Fruit fly (Drosophila melanogaster) whole organism, embryonic: Measurements from ENCODE around the gene Rab19.

Experiments
- Abd-B ChIP-seq: fragments of 200-800 bp; sonication (Bioruptor generic); optimal IDR thresholded peaks from 2 replicates; lab custom pipeline; 2018; ENCODE audit warnings: missing biosample characterization, mild to moderate bottlenecking, missing genetic modification characterization, moderate library complexity
- CG10267 ChIP-seq: fragments of 200-800 bp; sonication (Bioruptor generic); optimal IDR thresholded peaks from 2 replicates; lab custom pipeline; 2018; ENCODE audit warnings: missing biosample characterization, mild to moderate bottlenecking, missing genetic modification characterization, moderate library complexity
- CG10431 ChIP-seq: fragments of 200-800 bp; sonication (Bioruptor generic); optimal IDR thresholded peaks from 3 replicates; lab custom pipeline; 2018; ENCODE audit warnings: missing biosample characterization, mild to moderate bottlenecking, missing genetic modification characterization
- CG1233 ChIP-seq: fragments of 200-800 bp; sonication (Bioruptor generic); optimal IDR thresholded peaks from 4 replicates; lab custom pipeline; 2018; ENCODE audit warnings: missing biosample characterization, mild to moderate bottlenecking, missing genetic modification characterization
- CG13775 ChIP-seq: fragments of 200-800 bp; sonication (Bioruptor generic); optimal IDR thresholded peaks from 3 replicates; lab custom pipeline; 2017; ENCODE audit warnings: missing biosample characterization, mild to moderate bottlenecking, missing genetic modification characterization
- CG17328 ChIP-seq: fragments of 200-800 bp; sonication (Bioruptor generic); IDR thresholded peaks from 2 replicates; pipeline ENCODE4 v1.3.6; 2022; ENCODE audit warnings: missing biosample characterization, missing genetic modification characterization
- CG17359 ChIP-seq: fragments of 200-800 bp; sonication (Bioruptor generic); optimal IDR thresholded peaks from 3 replicates; lab custom pipeline; 2018; ENCODE audit warnings: missing biosample characterization, mild to moderate bottlenecking, missing genetic modification characterization, moderate library complexity
- CG17361 ChIP-seq: fragments of 200-800 bp; sonication (Bioruptor generic); IDR thresholded peaks from 3 replicates; pipeline ENCODE4 v1.3.6; 2022; ENCODE audit warnings: missing biosample characterization, missing genetic modification characterization
- CG18599 ChIP-seq: fragments of 200-800 bp; sonication (Bioruptor generic); optimal IDR thresholded peaks from 3 replicates; lab custom pipeline; 2017; ENCODE audit warnings: missing biosample characterization, missing genetic modification characterization, mild to moderate bottlenecking, moderate library complexity, missing genetic modification reagents
- CG4360 ChIP-seq: fragments of 200-800 bp; sonication (Bioruptor generic); IDR thresholded peaks from 2 replicates; pipeline ENCODE4 v1.3.6; 2022; ENCODE audit warnings: missing biosample characterization, missing genetic modification characterization
- CG7372 ChIP-seq: fragments of 200-800 bp; sonication (Bioruptor generic); IDR thresholded peaks from 2 replicates; pipeline ENCODE4 v1.3.6; 2022; ENCODE audit warnings: missing biosample characterization, missing genetic modification characterization
- CG7786 ChIP-seq: fragments of 200-800 bp; sonication (Bioruptor generic); optimal IDR thresholded peaks from 2 replicates; lab custom pipeline; 2016; ENCODE audit warnings: missing biosample characterization, missing genetic modification characterization
- CG8359 ChIP-seq: fragments of 200-800 bp; sonication (Bioruptor generic); optimal IDR thresholded peaks from 2 replicates; lab custom pipeline; 2017; ENCODE audit warnings: missing biosample characterization, mild to moderate bottlenecking, missing genetic modification characterization, borderline replicate concordance
- CkIIα-i1 ChIP-seq: fragments of 200-800 bp; sonication (Bioruptor generic); IDR thresholded peaks from 2 replicates; pipeline ENCODE4 v1.3.6; 2022; ENCODE audit warnings: missing biosample characterization, missing genetic modification characterization
- CoRest ChIP-seq: fragments of 200-800 bp; sonication (Bioruptor generic); optimal IDR thresholded peaks from 3 replicates; lab custom pipeline; 2018; ENCODE audit warnings: missing biosample characterization, mild to moderate bottlenecking, missing genetic modification characterization, moderate library complexity
- CrebB ChIP-seq: fragments of 200-800 bp; sonication (Bioruptor generic); optimal IDR thresholded peaks from 3 replicates; lab custom pipeline; 2018; ENCODE audit warnings: missing biosample characterization, mild to moderate bottlenecking, missing genetic modification characterization
- D19A ChIP-seq: fragments of 200-800 bp; optimal IDR thresholded peaks from 3 replicates; lab custom pipeline; 2019; ENCODE audit warnings: missing biosample characterization, mild to moderate bottlenecking, missing genetic modification characterization, moderate library complexity
- Dad ChIP-seq: fragments of 200-800 bp; sonication (Bioruptor generic); optimal IDR thresholded peaks from 3 replicates; lab custom pipeline; 2016; ENCODE audit warnings: missing biosample characterization, missing genetic modification characterization
- Dfd ChIP-seq, 2 experiments: fragments of >200 bp; optimal IDR thresholded peaks; 2 replicates each; lab custom pipeline; 2017; ENCODE audit warnings: missing biosample characterization in 2 of 2, missing genetic modification characterization in 2 of 2
- Gsc ChIP-seq: fragments of 200-800 bp; sonication (Bioruptor generic); IDR thresholded peaks from 2 replicates; pipeline ENCODE4 v1.3.6; 2022; ENCODE audit warnings: missing biosample characterization, missing genetic modification characterization
- HLH3B ChIP-seq: fragments of 200-800 bp; sonication (Bioruptor generic); IDR thresholded peaks from 2 replicates; pipeline ENCODE4 v1.3.6; 2022; ENCODE audit warnings: missing biosample characterization, missing genetic modification characterization
- Hr51 ChIP-seq, 2 experiments: fragments of 200-800 bp; sonication (Bioruptor generic); optimal IDR thresholded peaks; 2 replicates in 1 of 2; 3 replicates in 1 of 2; lab custom pipeline; 2016 to 2018; ENCODE audit warnings: missing biosample characterization in 2 of 2, missing genetic modification characterization in 2 of 2, mild to moderate bottlenecking in 1 of 2, moderate library complexity in 1 of 2
- Hsf ChIP-seq: fragments of 200-800 bp; sonication (Bioruptor generic); optimal IDR thresholded peaks from 3 replicates; lab custom pipeline; 2016; ENCODE audit warnings: missing biosample characterization, missing genetic modification characterization
- MTF-1 ChIP-seq: fragments of 200-800 bp; sonication (Bioruptor generic); optimal IDR thresholded peaks from 2 replicates; lab custom pipeline; 2018; ENCODE audit warnings: missing biosample characterization, mild to moderate bottlenecking, missing genetic modification characterization, borderline replicate concordance
- Med ChIP-seq: fragments of 200-800 bp; sonication (Bioruptor generic); peaks from one replicate; lab custom pipeline; 2016; ENCODE audit warnings: missing biosample characterization, missing genetic modification characterization, mild to moderate bottlenecking, inconsistent platforms, moderate library complexity
- Mes4 ChIP-seq: fragments of 200-800 bp; sonication (Bioruptor generic); optimal IDR thresholded peaks from 2 replicates; lab custom pipeline; 2016; ENCODE audit warnings: missing biosample characterization, missing genetic modification characterization
- NFAT ChIP-seq: fragments of 200-800 bp; sonication (Bioruptor generic); IDR thresholded peaks from 2 replicates; pipeline ENCODE4 v1.3.6; 2022; ENCODE audit warnings: missing biosample characterization, missing genetic modification characterization
- Nf-YC ChIP-seq: fragments of 200-800 bp; optimal IDR thresholded peaks from 3 replicates; lab custom pipeline; 2019; ENCODE audit warnings: missing biosample characterization, mild to moderate bottlenecking, missing genetic modification characterization, moderate library complexity
- Side ChIP-seq: fragments of 200-800 bp; sonication (Bioruptor generic); optimal IDR thresholded peaks from 2 replicates; lab custom pipeline; 2016; ENCODE audit warnings: missing biosample characterization, missing genetic modification characterization
- ab ChIP-seq: fragments of 200-800 bp; sonication (Bioruptor generic); optimal IDR thresholded peaks from 2 replicates; lab custom pipeline; 2016; ENCODE audit warnings: missing biosample characterization, missing genetic modification characterization
- abd-A ChIP-seq: fragments of 200-800 bp; sonication (Bioruptor generic); optimal IDR thresholded peaks from 3 replicates; lab custom pipeline; 2019; ENCODE audit warnings: missing biosample characterization, mild to moderate bottlenecking, missing genetic modification characterization, moderate library complexity
- aop ChIP-seq: fragments of 200-800 bp; sonication (Bioruptor generic); IDR thresholded peaks from 2 replicates; pipeline ENCODE4 v1.3.6; 2022; ENCODE audit warnings: missing biosample characterization, missing genetic modification characterization
- bbx ChIP-seq: fragments of 200-800 bp; sonication (Bioruptor generic); IDR thresholded peaks from 2 replicates; pipeline ENCODE4 v1.3.6; 2022; ENCODE audit warnings: missing biosample characterization, missing genetic modification characterization; ENCODE audit not compliant: partially characterized antibody
- br ChIP-seq: fragments of >200 bp; optimal IDR thresholded peaks from 2 replicates; lab custom pipeline; 2017
- bsh ChIP-seq, 2 experiments: fragments of 200-800 bp; sonication (Bioruptor generic); optimal IDR thresholded peaks; 2 replicates each; lab custom pipeline; 2017 to 2018; ENCODE audit warnings: mild to moderate bottlenecking in 2 of 2, missing biosample characterization in 2 of 2, missing genetic modification characterization in 2 of 2, moderate library complexity in 1 of 2
- cad ChIP-seq: fragments of >200 bp; optimal IDR thresholded peaks from 2 replicates; lab custom pipeline; 2017; ENCODE audit warnings: missing biosample characterization, missing genetic modification characterization
- cas ChIP-seq: fragments of 200-800 bp; sonication (Bioruptor generic); IDR thresholded peaks from 2 replicates; pipeline ENCODE4 v1.3.6; 2022; ENCODE audit warnings: missing biosample characterization, missing genetic modification characterization
- da ChIP-seq: fragments of 200-800 bp; sonication (Bioruptor generic); optimal IDR thresholded peaks from 2 replicates; lab custom pipeline; 2016; ENCODE audit warnings: missing biosample characterization, missing genetic modification characterization
- dm ChIP-seq: fragments of 200-800 bp; sonication (Bioruptor generic); optimal IDR thresholded peaks from 3 replicates; lab custom pipeline; 2016; ENCODE audit warnings: missing biosample characterization, missing genetic modification characterization
- dysf ChIP-seq: fragments of 200-800 bp; sonication (Bioruptor generic); IDR thresholded peaks from 3 replicates; pipeline ENCODE4 v1.3.6; 2022; ENCODE audit warnings: missing biosample characterization, missing genetic modification characterization
- esg ChIP-seq: fragments of 200-800 bp; sonication (Bioruptor generic); conservative IDR thresholded peaks from 2 replicates; pipeline ENCODE4 v1.3.6; 2022; ENCODE audit warnings: missing biosample characterization, missing genetic modification characterization
- exex ChIP-seq: fragments of 200-800 bp; sonication (Bioruptor generic); optimal IDR thresholded peaks from 4 replicates; lab custom pipeline; 2018; ENCODE audit warnings: missing biosample characterization, mild to moderate bottlenecking, missing genetic modification characterization, moderate library complexity
- fd3F ChIP-seq: fragments of 200-800 bp; sonication (Bioruptor generic); optimal IDR thresholded peaks from 2 replicates; lab custom pipeline; 2018; ENCODE audit warnings: missing biosample characterization, mild to moderate bottlenecking, missing genetic modification characterization, moderate library complexity
- gt ChIP-seq: fragments of 200-800 bp; sonication (Bioruptor generic); IDR thresholded peaks from 2 replicates; pipeline ENCODE4 v1.3.6; 2022; ENCODE audit warnings: missing biosample characterization, missing genetic modification characterization
- ind ChIP-seq: fragments of 200-800 bp; sonication (Bioruptor generic); optimal IDR thresholded peaks from 3 replicates; lab custom pipeline; 2016; ENCODE audit warnings: missing biosample characterization, missing genetic modification characterization
- inv ChIP-seq: fragments of 200-800 bp; sonication (Bioruptor generic); IDR thresholded peaks from 2 replicates; pipeline ENCODE4 v1.3.6; 2022; ENCODE audit warnings: missing biosample characterization, missing genetic modification characterization; ENCODE audit not compliant: partially characterized antibody
- nerfin-1 ChIP-seq: fragments of 200-800 bp; sonication (Bioruptor generic); optimal IDR thresholded peaks from 3 replicates; lab custom pipeline; 2019; ENCODE audit warnings: missing biosample characterization, mild to moderate bottlenecking, missing genetic modification characterization, moderate library complexity
- onecut ChIP-seq: fragments of 200-800 bp; sonication (Bioruptor generic); IDR thresholded peaks from 2 replicates; pipeline ENCODE4 v1.3.6; 2022; ENCODE audit warnings: missing biosample characterization, missing genetic modification characterization
- slbo ChIP-seq: fragments of 200-800 bp; sonication (Bioruptor generic); IDR thresholded peaks from 2 replicates; pipeline ENCODE4 v1.3.6; 2022; ENCODE audit warnings: missing biosample characterization, missing genetic modification characterization
- tap ChIP-seq: fragments of 200-800 bp; optimal IDR thresholded peaks from 3 replicates; lab custom pipeline; 2019; ENCODE audit warnings: missing biosample characterization, mild to moderate bottlenecking, missing genetic modification characterization, moderate library complexity
- trh ChIP-seq: fragments of 200-800 bp; sonication (Bioruptor generic); optimal IDR thresholded peaks from 2 replicates; lab custom pipeline; 2016; ENCODE audit warnings: missing biosample characterization, missing genetic modification characterization
- zf30C ChIP-seq: fragments of 200-800 bp; sonication (Bioruptor generic); optimal IDR thresholded peaks from 3 replicates; lab custom pipeline; 2018; ENCODE audit warnings: missing biosample characterization, mild to moderate bottlenecking, missing genetic modification characterization

Gene Rab19

DNA sequence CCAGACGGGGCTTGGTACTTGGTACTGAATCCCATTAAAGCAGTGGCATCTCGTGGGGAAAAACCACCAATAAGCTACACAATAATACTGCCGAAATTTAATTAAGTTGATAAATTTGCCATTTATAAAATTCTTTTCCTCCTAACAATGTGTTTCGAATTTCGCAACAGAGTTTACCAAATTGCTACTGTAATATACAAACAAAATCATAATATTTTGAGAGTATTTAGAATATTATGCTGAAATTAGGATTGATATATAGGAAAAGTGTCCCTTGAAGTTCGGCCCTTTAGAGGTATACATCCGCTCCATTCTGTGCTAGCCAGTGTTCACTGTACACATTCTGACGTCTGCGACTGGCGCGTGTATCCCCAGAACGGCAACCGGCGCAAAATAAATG is 12.2 kb upstream of the Rab19 start (continued):
- TF ChIP-seq trh (GFP tag; lab: Kevin White, UChicago) (no peak), nerfin-1 (tag; lab: Kevin White, UChicago) (no peak), dysf (GFP tag; lab: Robert Waterston, UW) (peak; percentile 58; the same call in 2 of the 3 replicates), onecut (no peak), Mes4 (GFP tag; lab: Kevin White, UChicago) (no peak), cad (no peak), CG17328 (GFP tag; lab: Robert Waterston, UW) (no peak), Abd-B (GFP tag; lab: Kevin White, UChicago) (no peak), CG13775 (GFP tag; lab: Kevin White, UChicago) (no peak), CG1233 (GFP tag; lab: Kevin White, UChicago) (no peak), da (no peak), CkIIα-i1 (GFP tag; lab: Robert Waterston, UW) (no peak), abd-A (tag; lab: Kevin White, UChicago) (no peak), ind (GFP tag; lab: Kevin White, UChicago) (no peak), Hsf (no peak), tap (tag; lab: Kevin White, UChicago) (no peak), CG10431 (GFP tag; lab: Kevin White, UChicago) (no peak), HLH3B (GFP tag; lab: Robert Waterston, UW) (no peak), CoRest (tag; lab: Kevin White, UChicago) (no peak), Nf-YC (tag; lab: Kevin White, UChicago) (no peak), cas (GFP tag; lab: Robert Waterston, UW) (no peak), br (lab: Kevin White, UChicago) (no peak), Med (GFP tag; lab: Kevin White, UChicago) (peak; percentile 82), NFAT (GFP tag; lab: Robert Waterston, UW) (no peak), CG17361 (GFP tag; lab: Robert Waterston, UW) (no peak), fd3F (GFP tag; lab: Kevin White, UChicago) (no peak), zf30C (GFP tag; lab: Kevin White, UChicago) (no peak), slbo (GFP tag; lab: Robert Waterston, UW) (peak; percentile 36; the same call in 1 of the 2 replicates), esg (GFP tag; lab: Robert Waterston, UW) (no peak), Dad (GFP tag; lab: Kevin White, UChicago) (no peak), CG18599 (GFP tag; lab: Kevin White, UChicago) (peak; percentile 59), D19A (tag; lab: Kevin White, UChicago) (no peak), bsh (GFP tag; optimal IDR thresholded peaks at IDR 0.05; lab: Kevin White, UChicago) (no peak), Side (GFP tag; lab: Kevin White, UChicago) (no peak), bbx (GFP tag; lab: Robert Waterston, UW) (no peak), inv (GFP tag; lab: Robert Waterston, UW) (no peak), CG17359 (tag; lab: Kevin White, UChicago) (no peak), CrebB (tag; lab: Kevin White, UChicago) (no peak), Dfd (GFP tag; optimal IDR thresholded peaks at IDR 0.05; lab: Kevin White, UChicago) (no peak), Gsc (no peak), CG7372 (GFP tag; lab: Robert Waterston, UW) (no peak), CG7786 (GFP tag; lab: Kevin White, UChicago) (no peak), MTF-1 (GFP tag; lab: Kevin White, UChicago) (no peak), exex (no peak), aop (no peak), dm (GFP tag; lab: Kevin White, UChicago) (no peak), Hr51 (GFP tag; optimal IDR thresholded peaks at IDR 0.05; lab: Kevin White, UChicago) (no peak), CG10267 (tag; lab: Kevin White, UChicago) (no peak), CG4360 (GFP tag; lab: Robert Waterston, UW) (no peak), CG8359 (GFP tag; lab: Kevin White, UChicago) (no peak), gt (no peak), ab (GFP tag; lab: Kevin White, UChicago) (no peak)
